Worm (Caenorhabditis elegans) whole organism, L1 larva: Measurements from ENCODE around the gene pals-27.

Experiments used
- C04F5.9 ChIP-seq: sonication (generic microtip); optimal IDR thresholded peaks from 2 replicates; lab custom pipeline; 2016; ENCODE audit warnings: missing genetic modification characterization, missing compliant biosample characterization
- C16A3.4 ChIP-seq: fragments of 150-350 bp; optimal IDR thresholded peaks from 2 replicates; lab custom pipeline; 2014; ENCODE audit warnings: missing biosample characterization, missing genetic modification characterization
- C34B4.2 ChIP-seq: sonication (generic microtip); optimal IDR thresholded peaks from 2 replicates; lab custom pipeline; 2017; ENCODE audit warnings: mild to moderate bottlenecking, missing genetic modification characterization, missing compliant biosample characterization
- F16B12.6 ChIP-seq: fragments of 150-350 bp; optimal IDR thresholded peaks from 2 replicates; lab custom pipeline; 2014; ENCODE audit warnings: missing biosample characterization, missing genetic modification characterization
- Y116A8C.19 ChIP-seq: sonication (generic microtip); optimal IDR thresholded peaks from 2 replicates; lab custom pipeline; 2016; ENCODE audit warnings: missing compliant biosample characterization, missing genetic modification characterization, borderline replicate concordance
- aha-1 ChIP-seq: fragments of 150-350 bp; optimal IDR thresholded peaks from 2 replicates; lab custom pipeline; 2014; ENCODE audit warnings: missing biosample characterization, missing genetic modification characterization
- alr-1 ChIP-seq: fragments of 200-800 bp; sonication (Bioruptor generic); optimal IDR thresholded peaks from 2 replicates; lab custom pipeline; 2018; ENCODE audit warnings: borderline replicate concordance, mild to moderate bottlenecking, missing genetic modification characterization, missing compliant biosample characterization
- aly-2 ChIP-seq: fragments of 150-350 bp; optimal IDR thresholded peaks from 2 replicates; lab custom pipeline; 2014; ENCODE audit warnings: missing biosample characterization, missing genetic modification characterization
- ceh-8 ChIP-seq: fragments of 200-800 bp; sonication (Bioruptor generic); optimal IDR thresholded peaks from 2 replicates; lab custom pipeline; 2018; ENCODE audit warnings: mild to moderate bottlenecking, missing genetic modification characterization, moderate library complexity, missing compliant biosample characterization
- ceh-82 ChIP-seq, 3 experiments: fragments of 150-350 bp in 1 of 3; sonication (generic microtip) in 2 of 3; optimal IDR thresholded peaks; 2 replicates each; lab custom pipeline; 2014 to 2017; ENCODE audit warnings: missing biosample characterization in 3 of 3, missing genetic modification characterization in 3 of 3
- ces-1 ChIP-seq: fragments of 150-350 bp; optimal IDR thresholded peaks from 2 replicates; lab custom pipeline; 2014; ENCODE audit warnings: missing biosample characterization, missing genetic modification reagents, missing genetic modification characterization
- dpl-1 ChIP-seq, 3 experiments: fragments of 150-350 bp in 2 of 3; sonication (generic microtip) in 1 of 3; optimal IDR thresholded peaks; 2 replicates each; lab custom pipeline; 2014 to 2017; ENCODE audit warnings: missing biosample characterization in 3 of 3, missing genetic modification characterization in 3 of 3, missing genetic modification reagents in 3 of 3
- dsc-1 ChIP-seq: sonication (generic microtip); optimal IDR thresholded peaks from 2 replicates; lab custom pipeline; 2016; ENCODE audit warnings: mild to moderate bottlenecking, missing genetic modification characterization, missing compliant biosample characterization
- efl-1 ChIP-seq, 4 experiments: fragments of 150-350 bp; optimal IDR thresholded peaks in 3 of 4; peaks in 1 of 4; 1 replicate in 1 of 4; 2 replicates in 3 of 4; lab custom pipeline; 2014; ENCODE audit warnings: missing biosample characterization in 2 of 4, missing genetic modification characterization in 2 of 4, missing genetic modification reagents in 2 of 4
- efl-3 ChIP-seq: fragments of 200-800 bp; sonication (Bioruptor generic); optimal IDR thresholded peaks from 2 replicates; lab custom pipeline; 2018; ENCODE audit warnings: mild to moderate bottlenecking, missing genetic modification characterization, missing compliant biosample characterization
- egl-13 ChIP-seq: sonication (generic microtip); optimal IDR thresholded peaks from 2 replicates; lab custom pipeline; 2016; ENCODE audit warnings: missing genotype, missing genetic modification reagents, missing genetic modification characterization, missing compliant biosample characterization
- egl-27 ChIP-seq, 2 experiments: fragments of 150-350 bp in 1 of 2; sonication (generic microtip); optimal IDR thresholded peaks; 3 replicates each; lab custom pipeline; 2017 to 2018; ENCODE audit warnings: missing biosample characterization in 2 of 2, missing genetic modification characterization in 2 of 2, missing genetic modification reagents in 2 of 2
- elt-3 ChIP-seq, 6 experiments: fragments of 150-350 bp in 1 of 6; sonication (generic microtip); optimal IDR thresholded peaks; 2 replicates each; lab custom pipeline; 2017 to 2018; ENCODE audit warnings: missing biosample characterization in 6 of 6, missing genetic modification characterization in 6 of 6, inconsistent platforms in 1 of 6
- ets-5 ChIP-seq: fragments of 200-800 bp; sonication (Bioruptor generic); IDR thresholded peaks from 2 replicates; pipeline ENCODE4 v1.3.6; 2022; ENCODE audit warnings: missing genetic modification characterization, missing compliant biosample characterization
- fkh-10 ChIP-seq: sonication (generic microtip); optimal IDR thresholded peaks from 2 replicates; lab custom pipeline; 2017; ENCODE audit warnings: missing biosample characterization, missing genetic modification reagents, missing genetic modification characterization
- fkh-4 ChIP-seq: sonication (generic microtip); optimal IDR thresholded peaks from 2 replicates; lab custom pipeline; 2016; ENCODE audit warnings: missing compliant biosample characterization, missing genetic modification characterization, borderline replicate concordance
- hlh-17 ChIP-seq: fragments of 200-800 bp; sonication (Bioruptor generic); optimal IDR thresholded peaks from 2 replicates; lab custom pipeline; 2018; ENCODE audit warnings: missing genetic modification characterization, mild to moderate bottlenecking, missing compliant biosample characterization, moderate library complexity, borderline replicate concordance
- hlh-4 ChIP-seq: sonication (generic microtip); optimal IDR thresholded peaks from 2 replicates; lab custom pipeline; 2016; ENCODE audit warnings: mild to moderate bottlenecking, missing genetic modification characterization, missing compliant biosample characterization
- lin-15B ChIP-seq: fragments of 150-350 bp; sonication (generic microtip); optimal IDR thresholded peaks from 3 replicates; lab custom pipeline; 2014; ENCODE audit warnings: missing biosample characterization, missing genetic modification characterization
- lir-3 ChIP-seq: sonication (generic microtip); optimal IDR thresholded peaks from 2 replicates; lab custom pipeline; 2016; ENCODE audit warnings: mild to moderate bottlenecking, missing genetic modification characterization, moderate library complexity, missing compliant biosample characterization; ENCODE audit not compliant: poor library complexity
- mep-1 ChIP-seq: fragments of 150-350 bp; optimal IDR thresholded peaks from 2 replicates; lab custom pipeline; 2014; ENCODE audit warnings: missing biosample characterization, missing genetic modification characterization
- nhr-11 ChIP-seq: fragments of 150-350 bp; optimal IDR thresholded peaks from 2 replicates; lab custom pipeline; 2014; ENCODE audit warnings: missing biosample characterization, missing genetic modification characterization
- nhr-12 ChIP-seq: sonication (generic microtip); optimal IDR thresholded peaks from 2 replicates; lab custom pipeline; 2017; ENCODE audit warnings: missing biosample characterization, missing genetic modification characterization
- nhr-19 ChIP-seq: fragments of 200-800 bp; sonication (Bioruptor generic); conservative IDR thresholded peaks from 2 replicates; pipeline ENCODE4 v1.3.6; 2022; ENCODE audit warnings: missing genetic modification characterization, missing compliant biosample characterization
- nhr-28 ChIP-seq: fragments of 150-350 bp; optimal IDR thresholded peaks from 2 replicates; lab custom pipeline; 2014; ENCODE audit warnings: missing biosample characterization, missing genetic modification characterization
- nhr-47 ChIP-seq: sonication (generic microtip); optimal IDR thresholded peaks from 2 replicates; lab custom pipeline; 2016; ENCODE audit warnings: mild to moderate bottlenecking, missing genetic modification characterization, moderate library complexity, missing compliant biosample characterization
- nhr-77 ChIP-seq: fragments of 150-350 bp; optimal IDR thresholded peaks from 2 replicates; lab custom pipeline; 2014; ENCODE audit warnings: missing biosample characterization, missing genetic modification characterization
- nhr-84 ChIP-seq: sonication (generic microtip); optimal IDR thresholded peaks from 2 replicates; lab custom pipeline; 2017; ENCODE audit warnings: missing biosample characterization, missing genetic modification characterization
- nhr-85 ChIP-seq: sonication (generic microtip); peaks from one replicate; lab custom pipeline; 2016; ENCODE audit warnings: missing genetic modification characterization, inconsistent platforms, missing compliant biosample characterization
- pax-3 ChIP-seq: fragments of 200-800 bp; sonication (Bioruptor generic); optimal IDR thresholded peaks from 2 replicates; lab custom pipeline; 2018; ENCODE audit warnings: mild to moderate bottlenecking, missing genetic modification characterization, moderate library complexity, missing compliant biosample characterization
- skn-1 ChIP-seq: fragments of 150-350 bp; optimal IDR thresholded peaks from 2 replicates; lab custom pipeline; 2014; ENCODE audit warnings: missing biosample characterization, missing genetic modification characterization
- snpc-4 ChIP-seq: fragments of 150-350 bp; optimal IDR thresholded peaks from 2 replicates; lab custom pipeline; 2014; ENCODE audit warnings: missing biosample characterization, missing genetic modification characterization
- snu-23 ChIP-seq: sonication (generic microtip); optimal IDR thresholded peaks from 2 replicates; lab custom pipeline; 2016; ENCODE audit warnings: missing genetic modification characterization, missing compliant biosample characterization
- sox-4 ChIP-seq: sonication (generic microtip); optimal IDR thresholded peaks from 2 replicates; lab custom pipeline; 2016; ENCODE audit warnings: missing genetic modification characterization, missing compliant biosample characterization
- sup-37 ChIP-seq: fragments of 200-800 bp; sonication (Bioruptor generic); optimal IDR thresholded peaks from 2 replicates; lab custom pipeline; 2018; ENCODE audit warnings: mild to moderate bottlenecking, missing genetic modification characterization, missing compliant biosample characterization
- tbx-2 ChIP-seq: sonication (generic microtip); optimal IDR thresholded peaks from 2 replicates; lab custom pipeline; 2016; ENCODE audit warnings: missing genetic modification characterization, missing compliant biosample characterization
- tlp-1 ChIP-seq: fragments of 150-350 bp; optimal IDR thresholded peaks from 2 replicates; lab custom pipeline; 2014; ENCODE audit warnings: missing biosample characterization, missing genetic modification characterization
- unc-30 ChIP-seq: sonication (generic microtip); optimal IDR thresholded peaks from 2 replicates; lab custom pipeline; 2017; ENCODE audit warnings: missing biosample characterization, missing genetic modification characterization
- unc-62 ChIP-seq: fragments of 150-350 bp; optimal IDR thresholded peaks from 2 replicates; lab custom pipeline; 2014; ENCODE audit warnings: missing biosample characterization, missing genetic modification reagents, missing genetic modification characterization
- unc-86 ChIP-seq: sonication (generic microtip); optimal IDR thresholded peaks from 2 replicates; lab custom pipeline; 2016; ENCODE audit warnings: missing genetic modification characterization, missing compliant biosample characterization
- unc-98 ChIP-seq: fragments of 200-800 bp; sonication (Bioruptor generic); IDR thresholded peaks from 2 replicates; pipeline ENCODE4 v1.3.6; 2022; ENCODE audit warnings: missing genetic modification characterization, missing compliant biosample characterization
- vab-15 ChIP-seq: sonication (generic microtip); optimal IDR thresholded peaks from 2 replicates; lab custom pipeline; 2017; ENCODE audit warnings: missing genotype, mild to moderate bottlenecking, missing genetic modification characterization, missing compliant biosample characterization
- zag-1 ChIP-seq: fragments of 150-350 bp; optimal IDR thresholded peaks from 2 replicates; lab custom pipeline; 2014; ENCODE audit warnings: missing biosample characterization, missing genetic modification characterization

The pals-27 gene

ce11 chrIII:4398463-4398862 lies 17.0 kb downstream of the pals-27 start, which contains the start of gene R07E5.6:
TSS of gene R07E5.6 (plus strand) at chrIII:4398763.
- TF ChIP-seq nhr-85 (tag; lab: Kevin White, UChicago) (no peak), efl-1 (optimal IDR thresholded peaks at IDR 0.05; lab: Kevin White, UChicago) (no peak), efl-1 (GFP tag; optimal IDR thresholded peaks at IDR 0.05 in 1 of 2; lab: Kevin White, UChicago) (peak in 1 of 2 experiments; percentile 37), ceh-82 (tag; optimal IDR thresholded peaks at IDR 0.05; lab: Kevin White, UChicago) (no peak), hlh-4 (no peak), mep-1 (tag; lab: Kevin White, UChicago) (no peak)

ce11 chrIII:4401142-4401541 lies 19.7 kb downstream of the pals-27 start, which contains the start of gene R07E5.15:
TSS of gene R07E5.15 (plus strand) at chrIII:4401442.
- no peak for TF ChIP-seq Y116A8C.19 (tag; lab: Kevin White, UChicago)

ce11 chrIII:4404339-4404836 lies 22.9 kb downstream of the pals-27 start, which contains the start of the genes R07E5.17 and snfc-5:
TSS of gene R07E5.17 (minus strand) at chrIII:4404436.
TSS of gene snfc-5 (plus strand) at chrIII:4404786.
- TF ChIP-seq dsc-1 (tag; lab: Kevin White, UChicago) (no peak), nhr-12 (no peak), fkh-4 (tag; lab: Kevin White, UChicago) (no peak), aly-2 (tag; lab: Kevin White, UChicago) (no peak), nhr-11 (tag; lab: Kevin White, UChicago) (no peak), pax-3 (tag; lab: Kevin White, UChicago) (no peak), aha-1 (tag; lab: Kevin White, UChicago) (no peak), unc-62 (GFP tag; lab: Kevin White, UChicago) (no peak), vab-15 (no peak), tbx-2 (tag; lab: Kevin White, UChicago) (no peak), F16B12.6 (peak; percentile 46), C04F5.9 (tag; lab: Kevin White, UChicago) (no peak), hlh-4 (no peak), Y116A8C.19 (tag; lab: Kevin White, UChicago) (no peak), lir-3 (no peak), nhr-84 (tag; lab: Kevin White, UChicago) (no peak), tlp-1 (tag; lab: Kevin White, UChicago) (no peak), ets-5 (no peak), unc-30 (tag; lab: Kevin White, UChicago) (no peak), egl-13 (tag; lab: Kevin White, UChicago) (no peak), unc-98 (GFP tag; lab: Robert Waterston, UW) (no peak), nhr-77 (tag; lab: Kevin White, UChicago) (peak; percentile 4), efl-3 (GFP tag; lab: Kevin White, UChicago) (no peak), alr-1 (no peak), lin-15B (peak; percentile 54), sox-4 (tag; lab: Kevin White, UChicago) (no peak), ces-1 (GFP tag; lab: Kevin White, UChicago) (no peak), nhr-19 (no peak), ceh-8 (GFP tag; lab: Kevin White, UChicago) (no peak), zag-1 (tag; lab: Kevin White, UChicago) (no peak), dpl-1 (GFP tag; optimal IDR thresholded peaks at IDR 0.05; lab: Kevin White, UChicago) (peak; percentile 34 to 71 (median 52)), elt-3 (tag; optimal IDR thresholded peaks at IDR 0.05; lab: Kevin White, UChicago) (no peak), C16A3.4 (peak; percentile 55), nhr-28 (tag; lab: Kevin White, UChicago) (no peak), snu-23 (GFP tag; lab: Kevin White, UChicago) (no peak), snpc-4 (tag; lab: Kevin White, UChicago) (peak; percentile 18), C34B4.2 (tag; lab: Kevin White, UChicago) (no peak), nhr-47 (no peak), fkh-10 (no peak), skn-1 (peak; percentile 59), hlh-17 (GFP tag; lab: Kevin White, UChicago) (no peak), unc-86 (no peak), egl-27 (tag; optimal IDR thresholded peaks at IDR 0.05; lab: Kevin White, UChicago) (no peak), sup-37 (GFP tag; lab: Kevin White, UChicago) (no peak)
